Worm (Caenorhabditis elegans) whole organism, L3 larva: ENCODE measurements around the gene inft-2.

Experiments used
- ZK546.5 ChIP-seq: sonication (generic microtip); optimal IDR thresholded peaks from 2 replicates; lab custom pipeline; 2017; ENCODE audit warnings: missing biosample characterization, missing genetic modification characterization
- aly-2 ChIP-seq: fragments of 150-350 bp; optimal IDR thresholded peaks from 2 replicates; lab custom pipeline; 2014; ENCODE audit warnings: missing biosample characterization, missing genetic modification characterization
- ama-1 ChIP-seq: fragments of 150-350 bp; optimal IDR thresholded peaks from 2 replicates; lab custom pipeline; 2018
- ceh-16 ChIP-seq: sonication (generic microtip); optimal IDR thresholded peaks from 2 replicates; lab custom pipeline; 2017; ENCODE audit warnings: missing biosample characterization, missing genetic modification characterization
- ceh-28 ChIP-seq: fragments of 150-350 bp; optimal IDR thresholded peaks from 2 replicates; lab custom pipeline; 2014; ENCODE audit warnings: missing biosample characterization, missing genetic modification reagents, missing genetic modification characterization
- ceh-9 ChIP-seq: sonication (generic microtip); optimal IDR thresholded peaks from 2 replicates; lab custom pipeline; 2018; ENCODE audit warnings: missing biosample characterization, missing genetic modification characterization
- daf-12 ChIP-seq: fragments of 150-350 bp; optimal IDR thresholded peaks from 2 replicates; lab custom pipeline; 2014; ENCODE audit warnings: missing biosample characterization, missing genetic modification reagents, missing genetic modification characterization
- egl-27 ChIP-seq: sonication (generic microtip); optimal IDR thresholded peaks from 4 replicates; lab custom pipeline; 2017; ENCODE audit warnings: missing biosample characterization, missing genetic modification reagents, missing genetic modification characterization
- elt-2 ChIP-seq: sonication (generic microtip); optimal IDR thresholded peaks from 2 replicates; lab custom pipeline; 2016; ENCODE audit warnings: missing genetic modification reagents, mild to moderate bottlenecking, missing genetic modification characterization, missing compliant biosample characterization
- fkh-2 ChIP-seq: fragments of 150-350 bp; optimal IDR thresholded peaks from 2 replicates; lab custom pipeline; 2014; ENCODE audit warnings: missing biosample characterization, missing genetic modification reagents, missing genetic modification characterization
- fos-1 ChIP-seq: fragments of 150-350 bp; optimal IDR thresholded peaks from 2 replicates; lab custom pipeline; 2014; ENCODE audit warnings: missing biosample characterization, missing genetic modification characterization
- hmg-11 ChIP-seq: sonication (generic microtip); optimal IDR thresholded peaks from 2 replicates; lab custom pipeline; 2016; ENCODE audit warnings: missing genetic modification characterization, missing compliant biosample characterization
- jun-1 ChIP-seq: fragments of 150-350 bp; optimal IDR thresholded peaks from 2 replicates; lab custom pipeline; 2014; ENCODE audit warnings: missing biosample characterization, missing genetic modification reagents, missing genetic modification characterization
- lin-15B ChIP-seq: fragments of 150-350 bp; optimal IDR thresholded peaks from 2 replicates; lab custom pipeline; 2014; ENCODE audit warnings: missing biosample characterization, missing genetic modification characterization
- lin-39 ChIP-seq: fragments of 150-350 bp; optimal IDR thresholded peaks from 2 replicates; lab custom pipeline; 2018; ENCODE audit warnings: missing biosample characterization, missing genetic modification reagents, missing genetic modification characterization
- lsy-12 ChIP-seq: sonication (generic microtip); optimal IDR thresholded peaks from 2 replicates; lab custom pipeline; 2016; ENCODE audit warnings: mild to moderate bottlenecking, missing genetic modification characterization, missing compliant biosample characterization
- mdl-1 ChIP-seq: fragments of 150-350 bp; optimal IDR thresholded peaks from 2 replicates; lab custom pipeline; 2014; ENCODE audit warnings: missing biosample characterization, missing genetic modification characterization
- nfya-1 ChIP-seq: sonication (generic microtip); optimal IDR thresholded peaks from 2 replicates; lab custom pipeline; 2017; ENCODE audit warnings: missing genetic modification characterization, mild to moderate bottlenecking, missing compliant biosample characterization, antibody characterized with exemption, moderate library complexity; ENCODE audit not compliant: insufficient read depth
- nhr-12 ChIP-seq: fragments of 150-350 bp; optimal IDR thresholded peaks from 2 replicates; lab custom pipeline; 2014; ENCODE audit warnings: missing biosample characterization, missing genetic modification characterization
- nhr-23 ChIP-seq: fragments of 150-350 bp; optimal IDR thresholded peaks from 2 replicates; lab custom pipeline; 2014; ENCODE audit warnings: missing biosample characterization, missing genetic modification reagents, missing genetic modification characterization
- nhr-237 ChIP-seq: fragments of 150-350 bp; optimal IDR thresholded peaks from 2 replicates; lab custom pipeline; 2014; ENCODE audit warnings: missing biosample characterization, missing genetic modification characterization
- nhr-25 ChIP-seq: sonication (generic microtip); optimal IDR thresholded peaks from 2 replicates; lab custom pipeline; 2017; ENCODE audit warnings: missing biosample characterization, missing genetic modification characterization
- nhr-28 ChIP-seq: fragments of 150-350 bp; optimal IDR thresholded peaks from 2 replicates; lab custom pipeline; 2014; ENCODE audit warnings: missing biosample characterization, missing genetic modification characterization
- nhr-43 ChIP-seq: sonication (generic microtip); optimal IDR thresholded peaks from 2 replicates; lab custom pipeline; 2016; ENCODE audit warnings: mild to moderate bottlenecking, missing genetic modification characterization, missing compliant biosample characterization; ENCODE audit not compliant: poor library complexity, severe bottlenecking
- nhr-67 ChIP-seq: fragments of 150-350 bp; optimal IDR thresholded peaks from 2 replicates; lab custom pipeline; 2014; ENCODE audit warnings: missing biosample characterization, missing genetic modification characterization
- nhr-76 ChIP-seq: fragments of 150-350 bp; sonication (generic microtip); optimal IDR thresholded peaks from 5 replicates; lab custom pipeline; 2014; ENCODE audit warnings: missing biosample characterization, missing genetic modification characterization
- pha-4 ChIP-seq: fragments of 150-350 bp; optimal IDR thresholded peaks from 2 replicates; lab custom pipeline; 2014; ENCODE audit warnings: missing biosample characterization, missing genetic modification reagents, missing genetic modification characterization
- pqm-1 ChIP-seq: fragments of 150-350 bp; optimal IDR thresholded peaks from 2 replicates; lab custom pipeline; 2017; ENCODE audit warnings: missing biosample characterization, missing genetic modification characterization, inconsistent platforms
- sea-2 ChIP-seq: fragments of 150-350 bp; sonication (generic microtip); optimal IDR thresholded peaks from 4 replicates; lab custom pipeline; 2014; ENCODE audit warnings: missing biosample characterization, missing genetic modification reagents, missing genetic modification characterization
- snpc-4 ChIP-seq: fragments of 150-350 bp; optimal IDR thresholded peaks from 2 replicates; lab custom pipeline; 2014; ENCODE audit warnings: missing biosample characterization, missing genetic modification characterization
- tbx-2 ChIP-seq: sonication (generic microtip); optimal IDR thresholded peaks from 2 replicates; lab custom pipeline; 2016; ENCODE audit warnings: mild to moderate bottlenecking, missing genetic modification characterization, missing compliant biosample characterization
- unc-39 ChIP-seq: sonication (generic microtip); optimal IDR thresholded peaks from 4 replicates; lab custom pipeline; 2017; ENCODE audit warnings: missing biosample characterization, missing genetic modification characterization
- unc-62 ChIP-seq: fragments of 150-350 bp; sonication (generic microtip); optimal IDR thresholded peaks from 4 replicates; lab custom pipeline; 2014; ENCODE audit warnings: missing biosample characterization, missing genetic modification reagents, missing genetic modification characterization
- zag-1 ChIP-seq: fragments of 150-350 bp; optimal IDR thresholded peaks from 2 replicates; lab custom pipeline; 2014; ENCODE audit warnings: missing biosample characterization, missing genetic modification characterization
- ztf-11 ChIP-seq: fragments of 150-350 bp; optimal IDR thresholded peaks from 2 replicates; lab custom pipeline; 2014; ENCODE audit warnings: missing biosample characterization, missing genetic modification characterization

The inft-2 gene

DNA sequence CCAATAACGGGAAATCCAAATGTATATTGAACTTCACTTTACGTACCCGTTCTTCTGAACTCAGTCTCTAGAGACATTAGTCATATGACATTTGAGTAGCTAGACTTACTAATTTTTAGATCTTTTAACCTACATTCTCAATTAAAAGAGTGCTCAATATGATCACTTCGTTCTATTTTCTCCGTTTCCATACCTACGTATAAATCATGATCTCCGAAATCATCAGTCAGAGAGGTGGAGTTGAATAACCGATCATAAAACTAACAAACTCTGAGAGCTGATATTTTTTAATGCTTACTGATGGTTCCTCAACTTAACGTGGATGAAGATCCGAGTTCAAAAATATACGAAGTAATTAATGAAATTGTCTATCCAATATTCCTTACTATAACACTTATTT lies 38.0 kb upstream of the inft-2 start, which contains the start of gene srd-35:
srd-35 (plus strand) TSS at position 301 of the 400 bp plus-strand sequence.
- TF ChIP-seq nhr-28 (tag; lab: Kevin White, UChicago), result no peak
- TF ChIP-seq ceh-28 (tag; lab: Kevin White, UChicago), result no peak
- TF ChIP-seq jun-1 (tag; lab: Kevin White, UChicago), result no peak
- TF ChIP-seq ceh-16 (tag; lab: Kevin White, UChicago), result no peak
- no peak for TF ChIP-seq nhr-23
- TF ChIP-seq nfya-1 (tag; lab: Kevin White, UChicago), result no peak
- no peak for TF ChIP-seq lsy-12 (tag; lab: Kevin White, UChicago)
- TF ChIP-seq nhr-43 (tag; lab: Kevin White, UChicago), result no peak
- TF ChIP-seq sea-2 (GFP tag; lab: Kevin White, UChicago), result no peak
- no peak for TF ChIP-seq fos-1 (tag; lab: Kevin White, UChicago)
- TF ChIP-seq pha-4 (tag; lab: Kevin White, UChicago), result no peak
- TF ChIP-seq lin-39 (tag; lab: Kevin White, UChicago), result no peak
- TF ChIP-seq nhr-12, result no peak
- no peak for TF ChIP-seq ama-1 (lab: Kevin White, UChicago)

DNA sequence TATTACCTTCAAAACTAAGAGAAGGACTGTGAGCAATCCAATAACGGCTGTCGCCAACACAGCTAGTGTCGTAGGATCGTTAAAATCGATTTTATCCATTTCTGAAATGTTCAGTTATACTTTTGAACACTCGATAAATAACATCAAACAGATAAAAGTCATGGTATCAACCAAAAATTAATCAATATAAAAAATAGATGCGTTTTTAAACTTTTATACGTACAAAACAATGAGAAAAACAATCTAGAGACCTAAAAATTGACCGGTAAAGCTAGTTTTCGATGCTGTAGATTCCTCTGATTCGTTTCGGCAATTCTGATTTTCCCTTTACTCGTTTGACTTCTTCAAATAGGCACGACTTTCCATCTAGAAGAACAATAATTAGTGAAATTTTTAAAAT lies 35.0 kb upstream of the inft-2 start, which contains the start of gene R186.3:
R186.3 (minus strand) TSS at position 101 of the 400 bp plus-strand sequence.
- TF ChIP-seq ama-1 (lab: Kevin White, UChicago), result no peak
- no peak for TF ChIP-seq ceh-9
- no peak for TF ChIP-seq nhr-76 (tag; lab: Kevin White, UChicago)
- no peak for TF ChIP-seq pqm-1 (tag; lab: Kevin White, UChicago)
- no peak for TF ChIP-seq tbx-2 (tag; lab: Kevin White, UChicago)
- no peak for TF ChIP-seq unc-62
- TF ChIP-seq nhr-237, result no peak
- TF ChIP-seq sea-2 (GFP tag; lab: Kevin White, UChicago), result no peak
- TF ChIP-seq nhr-12, result no peak
- TF ChIP-seq nhr-23, result no peak
- no peak for TF ChIP-seq hmg-11
- no peak for TF ChIP-seq ztf-11 (tag; lab: Kevin White, UChicago)
- TF ChIP-seq zag-1 (tag; lab: Kevin White, UChicago), result no peak
- no peak for TF ChIP-seq unc-39
- no peak for TF ChIP-seq nhr-67 (tag; lab: Kevin White, UChicago)

DNA sequence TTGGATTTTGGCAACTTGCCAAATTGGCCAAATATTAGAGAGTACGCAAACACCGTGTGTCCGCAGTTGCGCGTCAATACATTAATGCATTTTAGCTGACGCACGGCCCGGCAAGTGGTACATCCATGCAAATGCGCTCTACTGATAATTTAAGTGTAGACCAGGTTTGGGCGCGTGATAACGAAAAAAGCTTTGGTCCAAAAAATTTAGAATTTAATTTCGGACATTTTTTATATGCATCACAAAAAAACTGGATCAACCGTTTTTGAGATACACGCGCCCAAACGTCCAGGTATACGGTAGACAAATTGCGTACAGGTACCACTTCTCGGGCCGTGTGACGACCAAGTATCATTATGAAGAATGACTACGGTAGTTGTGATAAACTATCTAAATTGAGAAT lies 34.2 kb upstream of the inft-2 start, which contains the start of gene R186.8:
R186.8 (minus strand) TSS at position 58 of the 403 bp plus-strand sequence.
- TF ChIP-seq lin-15B (tag; lab: Kevin White, UChicago) (peak; percentile 75), nfya-1 (tag; lab: Kevin White, UChicago) (peak; percentile 66), hmg-11 (peak; percentile 68), pha-4 (tag; lab: Kevin White, UChicago) (peak; percentile 40), pqm-1 (tag; lab: Kevin White, UChicago) (peak; percentile 2), nhr-25 (tag; lab: Kevin White, UChicago) (peak; percentile 23), snpc-4 (peak; percentile 24), lsy-12 (tag; lab: Kevin White, UChicago) (peak; percentile 58), tbx-2 (tag; lab: Kevin White, UChicago) (peak; percentile 5), elt-2 (peak; percentile 65), nhr-43 (tag; lab: Kevin White, UChicago) (peak; percentile 19)
- TF ChIP-seq, all 47 proteins: peak for 11; not testable (repeated sequence) for 36

DNA sequence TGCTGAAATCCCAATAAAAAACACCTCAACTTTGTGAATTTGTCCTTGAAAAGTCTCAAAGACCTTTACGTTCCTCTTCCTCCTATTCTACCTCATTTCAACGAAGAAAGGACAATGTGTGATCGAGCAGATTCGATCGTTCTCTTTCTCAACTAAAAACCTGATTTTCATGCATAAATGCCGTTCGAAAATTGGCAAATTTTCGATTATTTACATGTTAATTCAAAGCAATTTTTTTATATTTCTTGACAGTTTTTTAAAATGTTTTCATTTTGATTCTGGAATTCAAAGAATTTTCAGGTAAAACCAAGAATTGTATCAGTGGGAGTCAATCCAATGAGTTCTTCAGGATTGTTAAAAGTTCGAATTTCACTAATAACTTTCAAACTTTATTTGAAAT lies 33.6 kb upstream of the inft-2 start, which contains the start of gene lin-46:
lin-46 (plus strand) TSS at position 301 of the 400 bp plus-strand sequence.
- no peak for TF ChIP-seq nhr-237
- TF ChIP-seq ZK546.5, result no peak
- TF ChIP-seq nhr-25 (tag; lab: Kevin White, UChicago), result peak; percentile 67
- no peak for TF ChIP-seq aly-2 (tag; lab: Kevin White, UChicago)

DNA sequence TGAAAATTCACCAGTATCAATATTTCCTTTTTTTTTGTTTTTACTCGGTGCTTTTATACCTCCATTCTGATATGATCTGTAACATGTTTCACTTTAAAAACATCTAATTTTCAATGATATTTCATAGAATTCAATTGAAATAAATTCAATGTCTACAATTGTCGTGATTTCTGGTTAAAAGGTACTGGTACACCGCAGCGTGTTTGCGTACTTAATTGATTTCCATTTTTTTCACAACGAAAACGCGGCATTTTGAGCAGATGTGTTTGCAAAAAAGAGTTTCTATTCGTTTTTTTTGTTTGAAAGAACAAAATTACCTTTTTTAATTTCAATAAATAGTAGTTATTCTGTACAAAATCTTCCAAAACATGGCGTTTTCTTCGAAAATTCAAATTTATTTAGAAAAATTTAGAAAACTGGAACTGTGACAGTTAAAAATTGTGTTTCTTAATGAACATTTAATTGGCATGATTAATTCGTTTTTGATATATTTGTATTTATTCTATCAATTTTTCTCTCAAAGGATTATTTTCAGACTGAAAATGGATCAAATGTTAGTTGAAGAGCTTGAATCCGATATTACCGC lies 31.4 kb upstream of the inft-2 start, which contains the start of gene pnn-1:
pnn-1 (plus strand) TSS at position 536 of the 586 bp plus-strand sequence.
- TF ChIP-seq daf-12 (tag; lab: Kevin White, UChicago) (no peak), unc-39 (no peak), nfya-1 (tag; lab: Kevin White, UChicago) (peak; percentile 45), egl-27 (tag; lab: Kevin White, UChicago) (no peak), nhr-23 (no peak), fos-1 (tag; lab: Kevin White, UChicago) (no peak), hmg-11 (peak; percentile 48), aly-2 (tag; lab: Kevin White, UChicago) (no peak), fkh-2 (no peak), lin-15B (tag; lab: Kevin White, UChicago) (peak; percentile 35), mdl-1 (no peak), pha-4 (tag; lab: Kevin White, UChicago) (peak; percentile 59)
